Worm (Caenorhabditis elegans): Measurements from ENCODE around the gene acly-2.

Gene acly-2

ce11 chrV:13116114-13116603 lies at the start of gene acly-2:
TSS of gene acly-2 (plus strand) at chrV:13116488.
- TF ChIP-seq C34F6.9 (tag; optimal IDR thresholded peaks at IDR 0.05) (no peak), nhr-25 (tag; optimal IDR thresholded peaks at IDR 0.05) (no peak), lin-11 (tag; optimal IDR thresholded peaks at IDR 0.05) (no peak), mab-5 (tag; optimal IDR thresholded peaks at IDR 0.05) (no peak), fos-1 (tag; optimal IDR thresholded peaks at IDR 0.05) (no peak), unc-62 (GFP tag; optimal IDR thresholded peaks at IDR 0.05) (no peak), ZK546.5 (tag; optimal IDR thresholded peaks at IDR 0.05) (no peak), F13H6.1 (tag; optimal IDR thresholded peaks at IDR 0.05) (no peak), R02D3.7 (tag; optimal IDR thresholded peaks at IDR 0.05) (no peak), elt-3 (tag; optimal IDR thresholded peaks at IDR 0.05) (no peak), unc-55 (GFP tag; optimal IDR thresholded peaks at IDR 0.05) (no peak)

- TF ChIP-seq nhr-6 (tag; optimal IDR thresholded peaks at IDR 0.05) (no peak), nhr-21 (tag; optimal IDR thresholded peaks at IDR 0.05) (no peak), dmd-4 (tag; optimal IDR thresholded peaks at IDR 0.05) (no peak), sem-4 (tag; optimal IDR thresholded peaks at IDR 0.05) (no peak), aly-2 (tag; optimal IDR thresholded peaks at IDR 0.05) (no peak), F13H6.1 (tag; optimal IDR thresholded peaks at IDR 0.05) (no peak), nhr-23 (tag; optimal IDR thresholded peaks at IDR 0.05) (no peak), lin-39 (tag; optimal IDR thresholded peaks at IDR 0.05) (no peak), nhr-25 (tag; optimal IDR thresholded peaks at IDR 0.05) (no peak), crh-2 (tag; optimal IDR thresholded peaks at IDR 0.05) (no peak)
Measured at ce11 chrV:13070278-13070677, 46.0 kb upstream of the acly-2 start.

- TF ChIP-seq zag-1 (tag; optimal IDR thresholded peaks at IDR 0.05) (no peak), skn-1 (tag; optimal IDR thresholded peaks at IDR 0.05) (no peak), nhr-10 (tag; optimal IDR thresholded peaks at IDR 0.05) (no peak), lin-39 (tag; optimal IDR thresholded peaks at IDR 0.05) (no peak), blmp-1 (tag; optimal IDR thresholded peaks at IDR 0.05; ENCODE audit: insufficient read depth) (no peak), mdl-1 (tag; optimal IDR thresholded peaks at IDR 0.05) (no peak), mab-5 (tag; optimal IDR thresholded peaks at IDR 0.05) (no peak), ceh-82 (tag; optimal IDR thresholded peaks at IDR 0.05) (no peak), F13H6.1 (tag; optimal IDR thresholded peaks at IDR 0.05) (no peak)
Measured at ce11 chrV:13071052-13071451, 45.2 kb upstream of the acly-2 start, which contains the start of gene C34B4.3. TSS of gene C34B4.3 (minus strand) at chrV:13071152.

- TF ChIP-seq nhr-25 (tag; optimal IDR thresholded peaks at IDR 0.05) (peak; percentile 51), lin-13 (GFP tag; optimal IDR thresholded peaks at IDR 0.05) (no peak)
Measured at ce11 chrV:13073145-13073544, 43.1 kb upstream of the acly-2 start.

ce11 chrV:13074148-13074547 lies 42.1 kb upstream of the acly-2 start:
- TF ChIP-seq sma-9 (GFP tag; optimal IDR thresholded peaks at IDR 0.05) (no peak), sma-9 (tag; optimal IDR thresholded peaks at IDR 0.05) (no peak), nhr-10 (tag; optimal IDR thresholded peaks at IDR 0.05) (no peak), F13H6.1 (tag; optimal IDR thresholded peaks at IDR 0.05) (no peak), nhr-11 (tag; optimal IDR thresholded peaks at IDR 0.05) (no peak), lsy-2 (tag; optimal IDR thresholded peaks at IDR 0.05) (no peak), snpc-4 (tag; optimal IDR thresholded peaks at IDR 0.05) (no peak)

- no peak for TF ChIP-seq unc-62 (GFP tag; optimal IDR thresholded peaks at IDR 0.05)
- no peak for TF ChIP-seq peb-1 (tag; optimal IDR thresholded peaks at IDR 0.05)
- TF ChIP-seq ceh-82 (tag; optimal IDR thresholded peaks at IDR 0.05): no peak
- TF ChIP-seq sma-9 (GFP tag; optimal IDR thresholded peaks at IDR 0.05): no peak
- no peak for TF ChIP-seq sma-9 (tag; optimal IDR thresholded peaks at IDR 0.05)
- no peak for TF ChIP-seq R02D3.7 (tag; optimal IDR thresholded peaks at IDR 0.05)
- no peak for TF ChIP-seq ztf-1 (GFP tag; conservative IDR thresholded peaks at IDR 0.05)
Measured at ce11 chrV:13075432-13075831, 40.9 kb upstream of the acly-2 start.
